Worm (Caenorhabditis elegans) whole organism, late embryonic: ENCODE results near the gene cdc-73.
A peak's percentile ranks its signal among the peaks of the same experiment; 100 is the strongest.

Source experiments
- T23F11.4 ChIP-seq: fragments of 200-800 bp; sonication (Bioruptor generic); optimal IDR thresholded peaks from 2 replicates; lab custom pipeline; 2018; ENCODE audit warnings: mild to moderate bottlenecking, missing genetic modification characterization, missing compliant biosample characterization
- Y22D7AL.16 ChIP-seq: sonication (generic microtip); optimal IDR thresholded peaks from 2 replicates; lab custom pipeline; 2016; ENCODE audit warnings: missing genetic modification characterization, missing compliant biosample characterization
- fkh-10 ChIP-seq: fragments of 150-350 bp; optimal IDR thresholded peaks from 2 replicates; lab custom pipeline; 2014; ENCODE audit warnings: missing biosample characterization, missing genetic modification reagents, missing genetic modification characterization
- lin-11 ChIP-seq: fragments of 200-800 bp; sonication (Bioruptor generic); optimal IDR thresholded peaks from 2 replicates; lab custom pipeline; 2018; ENCODE audit warnings: mild to moderate bottlenecking, missing genetic modification characterization, missing compliant biosample characterization
- nfya-1 ChIP-seq: sonication (generic microtip); optimal IDR thresholded peaks from 2 replicates; lab custom pipeline; 2017; ENCODE audit warnings: missing genetic modification characterization, mild to moderate bottlenecking, missing compliant biosample characterization, antibody characterized with exemption, moderate library complexity
- ttx-3 ChIP-seq: sonication (generic microtip); optimal IDR thresholded peaks from 2 replicates; lab custom pipeline; 2016; ENCODE audit warnings: missing genetic modification reagents, missing genetic modification characterization, missing compliant biosample characterization

DNA sequence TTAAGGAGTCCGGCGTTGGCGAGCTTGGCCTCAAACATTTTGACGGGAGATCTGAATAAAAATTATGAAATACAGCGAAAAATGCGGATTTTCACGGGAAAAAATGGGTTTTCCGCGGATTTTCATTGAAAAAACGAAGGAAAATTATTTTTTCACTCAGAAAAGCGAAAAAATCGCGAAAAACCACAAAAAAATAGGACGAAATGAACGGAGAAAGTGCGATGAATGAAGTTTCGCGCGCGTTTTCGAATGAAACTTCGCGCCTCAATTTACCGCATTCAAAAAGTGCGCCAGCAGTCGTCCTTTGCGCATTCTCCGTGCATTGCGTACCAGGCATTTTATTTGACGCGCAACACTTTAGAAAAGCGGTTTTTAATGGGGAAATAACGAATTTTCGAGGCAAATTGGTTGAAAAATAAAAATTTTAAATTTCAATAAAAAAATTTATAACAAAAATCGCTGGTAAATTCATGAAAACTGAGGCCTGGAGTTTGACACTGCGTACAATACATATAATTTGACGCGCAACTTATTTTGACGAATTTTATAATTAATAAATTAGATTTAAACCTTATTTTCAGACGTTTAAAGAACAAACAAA is 7.1 kb downstream of the cdc-73 start, which contains the start of gene pcn-1:
- TF ChIP-seq ttx-3 (tag; lab: Kevin White, UChicago), result peak; percentile 21
- TF ChIP-seq nfya-1 (tag; lab: Kevin White, UChicago), result peak; percentile 62
- no peak for TF ChIP-seq fkh-10 (GFP tag; lab: Kevin White, UChicago)
- TF ChIP-seq lin-11 (tag; lab: Kevin White, UChicago), result no peak
- no peak for TF ChIP-seq Y22D7AL.16 (tag; lab: Kevin White, UChicago)
- TF ChIP-seq T23F11.4 (GFP tag; lab: Kevin White, UChicago), result peak; percentile 38
